Worm (Caenorhabditis elegans) whole organism, L4 larva: Measurements from ENCODE around the gene mel-46.
A peak's percentile ranks its signal among the peaks of the same experiment; 100 is the strongest.

Source experiments
- F26F4.8 ChIP-seq: fragments of 200-800 bp; sonication (Bioruptor generic); conservative IDR thresholded peaks from 2 replicates; pipeline ENCODE4 v1.3.6; 2022; ENCODE audit warnings: missing genetic modification characterization, missing compliant biosample characterization
- F44E2.7 ChIP-seq: fragments of 200-800 bp; sonication (Bioruptor generic); IDR thresholded peaks from 2 replicates; pipeline ENCODE4 v2.1.2; 2022; ENCODE audit warnings: missing genetic modification characterization, missing compliant biosample characterization
- F49E8.2 ChIP-seq: sonication (generic microtip); optimal IDR thresholded peaks from 2 replicates; lab custom pipeline; 2016; ENCODE audit warnings: missing compliant biosample characterization, mild to moderate bottlenecking, missing genetic modification characterization, borderline replicate concordance
- T20F7.1 ChIP-seq: fragments of 200-800 bp; sonication (Bioruptor generic); optimal IDR thresholded peaks from 2 replicates; lab custom pipeline; 2018; ENCODE audit warnings: mild to moderate bottlenecking, missing genetic modification characterization, missing compliant biosample characterization
- Y48G9A.11 ChIP-seq: fragments of 200-800 bp; sonication (Bioruptor generic); IDR thresholded peaks from 2 replicates; pipeline ENCODE4 v1.3.6; 2022; ENCODE audit warnings: missing genetic modification reagents, missing genetic modification characterization, missing compliant biosample characterization
- ZK546.5 ChIP-seq, 2 experiments: sonication (generic microtip); optimal IDR thresholded peaks; 2 replicates each; lab custom pipeline; 2017; ENCODE audit warnings: missing biosample characterization in 2 of 2, missing genetic modification characterization in 2 of 2
- aha-1 ChIP-seq: fragments of 150-350 bp; peaks from one replicate; lab custom pipeline; 2014; ENCODE audit warnings: missing biosample characterization, missing genetic modification characterization
- ceh-32 ChIP-seq: sonication (generic microtip); optimal IDR thresholded peaks from 2 replicates; lab custom pipeline; 2016; ENCODE audit warnings: mild to moderate bottlenecking, missing genetic modification characterization, missing compliant biosample characterization; ENCODE audit not compliant: poor library complexity
- ceh-62 ChIP-seq: sonication (generic microtip); optimal IDR thresholded peaks from 2 replicates; lab custom pipeline; 2017; ENCODE audit warnings: missing biosample characterization, missing genetic modification characterization
- ceh-82 ChIP-seq: sonication (generic microtip); optimal IDR thresholded peaks from 2 replicates; lab custom pipeline; 2017; ENCODE audit warnings: missing biosample characterization, missing genetic modification characterization
- ces-1 ChIP-seq: fragments of 150-350 bp; sonication (generic microtip); optimal IDR thresholded peaks from 4 replicates; lab custom pipeline; 2014; ENCODE audit warnings: missing biosample characterization, missing genetic modification reagents, missing genetic modification characterization
- daf-19 ChIP-seq: fragments of 200-800 bp; sonication (Bioruptor generic); conservative IDR thresholded peaks from 2 replicates; pipeline ENCODE4 v1.3.6; 2022; ENCODE audit warnings: missing genetic modification characterization, missing compliant biosample characterization
- daf-8 ChIP-seq: fragments of 200-800 bp; sonication (Bioruptor generic); IDR thresholded peaks from 2 replicates; pipeline ENCODE4 v1.3.6; 2022; ENCODE audit warnings: missing genetic modification characterization, missing compliant biosample characterization
- dmd-9 ChIP-seq: fragments of 200-800 bp; sonication (Bioruptor generic); IDR thresholded peaks from 2 replicates; pipeline ENCODE4 v1.3.6; 2022; ENCODE audit warnings: missing genetic modification reagents, missing genetic modification characterization, missing compliant biosample characterization
- dve-1 ChIP-seq: sonication (generic microtip); optimal IDR thresholded peaks from 2 replicates; lab custom pipeline; 2017; ENCODE audit warnings: antibody characterized with exemption, mild to moderate bottlenecking, missing genetic modification characterization, missing compliant biosample characterization; ENCODE audit not compliant: insufficient read depth
- fos-1 ChIP-seq: fragments of 150-350 bp; optimal IDR thresholded peaks from 2 replicates; lab custom pipeline; 2014; ENCODE audit warnings: missing biosample characterization, missing genetic modification characterization
- hif-1 ChIP-seq, 2 experiments: sonication (generic microtip); optimal IDR thresholded peaks; 2 replicates each; lab custom pipeline; 2016 to 2017; ENCODE audit warnings: missing compliant biosample characterization in 2 of 2, missing genetic modification characterization in 2 of 2, missing genetic modification reagents in 2 of 2, missing genotype in 2 of 2, mild to moderate bottlenecking in 1 of 2
- lin-13 ChIP-seq: fragments of 150-350 bp; optimal IDR thresholded peaks from 2 replicates; lab custom pipeline; 2014; ENCODE audit warnings: missing biosample characterization, missing genetic modification reagents, missing genetic modification characterization
- lin-15B ChIP-seq: fragments of 150-350 bp; sonication (generic microtip); optimal IDR thresholded peaks from 3 replicates; lab custom pipeline; 2014; ENCODE audit warnings: missing biosample characterization, missing genetic modification characterization
- lin-29 ChIP-seq: fragments of 200-800 bp; sonication (Bioruptor generic); IDR thresholded peaks from 2 replicates; pipeline ENCODE4 v1.3.6; 2022; ENCODE audit warnings: missing genetic modification reagents, missing genetic modification characterization, missing compliant biosample characterization
- madf-5 ChIP-seq, 2 experiments: fragments of 200-800 bp; sonication (Bioruptor generic); IDR thresholded peaks; 2 replicates each; pipeline ENCODE4 v1.3.6; 2022; ENCODE audit warnings: missing compliant biosample characterization in 2 of 2, missing genetic modification characterization in 2 of 2
- mdl-1 ChIP-seq, 2 experiments: fragments of 150-350 bp in 1 of 2; sonication (generic microtip) in 1 of 2; optimal IDR thresholded peaks; 2 replicates each; lab custom pipeline; 2014 to 2017; ENCODE audit warnings: missing biosample characterization in 2 of 2, missing genetic modification characterization in 2 of 2
- mdt-29 ChIP-seq: fragments of 200-800 bp; sonication (Bioruptor generic); IDR thresholded peaks from 2 replicates; pipeline ENCODE4 v1.3.6; 2022; ENCODE audit warnings: missing genetic modification reagents, missing genetic modification characterization, missing compliant biosample characterization
- mes-2 ChIP-seq: sonication (generic microtip); optimal IDR thresholded peaks from 2 replicates; lab custom pipeline; 2016; ENCODE audit warnings: missing genotype, mild to moderate bottlenecking, missing genetic modification characterization, missing compliant biosample characterization; ENCODE audit not compliant: poor library complexity, severe bottlenecking
- nhr-102 ChIP-seq: sonication (generic microtip); optimal IDR thresholded peaks from 2 replicates; lab custom pipeline; 2016; ENCODE audit warnings: mild to moderate bottlenecking, missing genetic modification characterization, moderate library complexity, missing compliant biosample characterization
- nhr-111 ChIP-seq: fragments of 200-800 bp; sonication (Bioruptor generic); optimal IDR thresholded peaks from 2 replicates; lab custom pipeline; 2018; ENCODE audit warnings: mild to moderate bottlenecking, missing genetic modification characterization, missing compliant biosample characterization
- nhr-77 ChIP-seq: fragments of 150-350 bp; optimal IDR thresholded peaks from 2 replicates; lab custom pipeline; 2014; ENCODE audit warnings: missing biosample characterization, missing genetic modification characterization
- pha-4 ChIP-seq, 2 experiments: fragments of 150-350 bp in 1 of 2; fragments of 200-800 bp in 1 of 2; sonication (Bioruptor generic) in 1 of 2; IDR thresholded peaks in 1 of 2; optimal IDR thresholded peaks in 1 of 2; 2 replicates each; pipeline versions ENCODE4 v1.3.6 to Lab custom; 2014 to 2022; ENCODE audit warnings: missing genetic modification characterization in 2 of 2, missing genetic modification reagents in 2 of 2, missing biosample characterization in 1 of 2, missing compliant biosample characterization in 1 of 2
- pqm-1 ChIP-seq: sonication (generic microtip); optimal IDR thresholded peaks from 2 replicates; lab custom pipeline; 2017; ENCODE audit warnings: missing biosample characterization, missing genetic modification characterization
- set-16 ChIP-seq: fragments of 200-800 bp; sonication (Bioruptor generic); IDR thresholded peaks from 2 replicates; pipeline ENCODE4 v1.3.6; 2022; ENCODE audit warnings: missing genetic modification reagents, missing genetic modification characterization, missing compliant biosample characterization
- snpc-1.2 ChIP-seq: fragments of 200-800 bp; sonication (Bioruptor generic); IDR thresholded peaks from 2 replicates; pipeline ENCODE4 v1.3.6; 2022; ENCODE audit warnings: missing genetic modification reagents, missing genetic modification characterization, missing compliant biosample characterization
- spr-1 ChIP-seq: sonication (generic microtip); optimal IDR thresholded peaks from 2 replicates; lab custom pipeline; 2016; ENCODE audit warnings: mild to moderate bottlenecking, missing genetic modification characterization, missing compliant biosample characterization
- spr-3 ChIP-seq: fragments of 200-800 bp; sonication (Bioruptor generic); optimal IDR thresholded peaks from 2 replicates; lab custom pipeline; 2018; ENCODE audit warnings: mild to moderate bottlenecking, missing genetic modification characterization, missing compliant biosample characterization
- tag-97 ChIP-seq: fragments of 200-800 bp; sonication (Bioruptor generic); IDR thresholded peaks from 2 replicates; pipeline ENCODE4 v1.3.6; 2022; ENCODE audit warnings: missing genetic modification characterization, missing compliant biosample characterization
- tra-1 ChIP-seq: fragments of 200-800 bp; sonication (Bioruptor generic); IDR thresholded peaks from 2 replicates; pipeline ENCODE4 v1.3.6; 2022; ENCODE audit warnings: missing genetic modification reagents, missing genetic modification characterization, missing compliant biosample characterization
- ztf-11 ChIP-seq: fragments of 150-350 bp; optimal IDR thresholded peaks from 2 replicates; lab custom pipeline; 2014; ENCODE audit warnings: missing biosample characterization, missing genetic modification characterization

The mel-46 gene

ce11 chrIV:16829896-16830295 lies 33.4 kb downstream of the mel-46 start, which contains the start of gene Y116A8A.7:
Y116A8A.7 (plus strand) TSS chrIV:16830196.
- TF ChIP-seq daf-8 (GFP tag; lab: Robert Waterston, UW): no peak
- TF ChIP-seq pqm-1 (tag; lab: Kevin White, UChicago): no peak
- no peak for TF ChIP-seq ceh-62 (tag; lab: Kevin White, UChicago)

DNA sequence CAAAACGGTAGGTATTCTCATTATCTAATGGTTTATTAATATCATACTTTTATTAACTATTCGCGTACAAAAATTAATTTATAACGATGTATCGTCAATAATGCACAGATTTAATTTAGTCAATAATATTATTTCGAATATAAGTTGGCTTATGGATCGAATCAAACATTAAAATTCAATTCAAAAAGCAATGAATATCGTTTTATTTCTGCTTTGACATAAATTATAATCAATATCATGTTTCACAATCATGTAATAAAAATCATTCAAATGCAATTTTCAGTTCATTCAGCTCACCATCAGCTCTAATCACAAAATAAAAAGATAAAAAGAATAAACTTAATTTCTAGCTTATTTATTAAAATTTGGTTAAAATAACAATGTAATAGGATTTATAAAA lies 34.6 kb downstream of the mel-46 start, which contains the start of gene Y116A8A.6:
Gene Y116A8A.6, minus strand, starts transcription at position 101 of the 400 bp plus-strand sequence.
- no peak for TF ChIP-seq F44E2.7 (GFP tag; lab: Robert Waterston, UW)
- TF ChIP-seq hif-1 (tag; optimal IDR thresholded peaks at IDR 0.05; lab: Kevin White, UChicago): no peak
- no peak for TF ChIP-seq T20F7.1
- no peak for TF ChIP-seq nhr-111 (GFP tag; lab: Kevin White, UChicago)
- TF ChIP-seq ZK546.5 (tag; optimal IDR thresholded peaks at IDR 0.05; lab: Kevin White, UChicago): no peak
- TF ChIP-seq mes-2 (tag; lab: Kevin White, UChicago): no peak
- TF ChIP-seq fos-1 (tag; lab: Kevin White, UChicago): no peak
- TF ChIP-seq lin-29 (GFP tag; lab: Robert Waterston, UW): no peak
- TF ChIP-seq set-16 (GFP tag; lab: Robert Waterston, UW): no peak
- TF ChIP-seq tag-97 (GFP tag; lab: Robert Waterston, UW): no peak
- TF ChIP-seq F49E8.2: no peak
- TF ChIP-seq lin-15B (tag; lab: Kevin White, UChicago): no peak
- no peak for TF ChIP-seq spr-1 (tag; lab: Kevin White, UChicago)
- TF ChIP-seq ztf-11 (tag; lab: Kevin White, UChicago): no peak
- no peak for TF ChIP-seq pqm-1 (tag; lab: Kevin White, UChicago)

DNA sequence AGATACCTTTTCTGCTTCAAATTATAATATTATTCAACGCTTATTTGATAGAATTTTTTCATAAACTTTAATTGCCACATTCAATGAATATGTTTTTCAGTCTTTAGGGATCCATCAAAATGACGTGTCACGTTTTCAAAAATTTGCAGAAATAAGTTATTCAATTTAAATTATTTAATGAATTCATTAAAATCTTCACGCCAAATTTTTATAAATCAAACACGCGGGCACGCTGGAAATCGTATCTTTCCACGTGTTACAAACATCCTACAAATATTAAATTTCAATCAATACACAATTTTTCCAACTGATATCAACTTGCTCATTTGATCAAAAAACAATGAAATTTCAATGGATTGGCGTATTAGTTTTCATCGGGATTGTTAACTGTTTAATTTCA lies 40.8 kb downstream of the mel-46 start, which contains the start of gene Y116A8A.4:
Gene Y116A8A.4, plus strand, starts transcription at position 301 of the 400 bp plus-strand sequence.
- TF ChIP-seq daf-19: no peak
- no peak for TF ChIP-seq spr-3 (GFP tag; lab: Kevin White, UChicago)
- TF ChIP-seq mdt-29 (GFP tag; lab: Robert Waterston, UW): no peak
- no peak for TF ChIP-seq dmd-9 (GFP tag; lab: Robert Waterston, UW)
- no peak for TF ChIP-seq nhr-77 (tag; lab: Kevin White, UChicago)
- no peak for TF ChIP-seq pha-4 (GFP tag; IDR thresholded peaks at IDR 0.05; lab: Robert Waterston, UW)
- TF ChIP-seq pha-4 (tag; optimal IDR thresholded peaks at IDR 0.05; lab: Kevin White, UChicago): no peak
- TF ChIP-seq dve-1 (tag; lab: Kevin White, UChicago): no peak
- no peak for TF ChIP-seq mdl-1 (tag; optimal IDR thresholded peaks at IDR 0.05; lab: Kevin White, UChicago)
- TF ChIP-seq ces-1 (GFP tag; lab: Kevin White, UChicago): no peak
- TF ChIP-seq ceh-82: no peak
- TF ChIP-seq lin-15B (tag; lab: Kevin White, UChicago): no peak
- no peak for TF ChIP-seq lin-13 (GFP tag; lab: Kevin White, UChicago)
- no peak for TF ChIP-seq tra-1 (GFP tag; lab: Robert Waterston, UW)
- TF ChIP-seq ceh-32 (tag; lab: Kevin White, UChicago): no peak
- TF ChIP-seq Y48G9A.11 (GFP tag; lab: Robert Waterston, UW): no peak
- no peak for TF ChIP-seq aha-1
- TF ChIP-seq nhr-102 (tag; lab: Kevin White, UChicago): no peak

DNA sequence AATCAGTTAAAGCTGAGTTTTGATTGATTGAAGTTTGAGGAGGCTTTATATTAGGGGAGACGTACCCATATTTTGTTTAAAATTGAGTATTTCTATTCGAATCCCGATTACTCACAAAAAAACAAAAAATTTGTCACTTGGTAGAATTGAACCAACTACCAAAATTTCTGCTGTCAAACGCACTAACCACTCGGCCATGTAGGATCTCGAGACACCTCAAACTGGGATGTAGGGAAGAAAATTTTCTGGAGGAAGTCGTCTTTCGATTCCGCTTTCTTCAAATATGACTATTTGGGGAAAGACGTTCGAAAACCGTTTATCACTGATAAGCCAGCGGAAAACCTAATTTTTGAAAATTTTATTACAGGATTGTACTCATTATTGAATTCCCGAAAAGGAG lies 44.7 kb downstream of the mel-46 start:
- TF ChIP-seq snpc-1.2 (peak; percentile 97), madf-5 (GFP tag; IDR thresholded peaks at IDR 0.05; lab: Robert Waterston, UW) (peak in 1 of 2 experiments; percentile 63; a peak in 1 of 4 replicates), F26F4.8 (GFP tag; lab: Robert Waterston, UW) (0 out of 2 replicates have a peak, but pooled peaks have one; percentile 46)
- TF ChIP-seq, all 104 proteins: peak for 3; not testable (repeated sequence) for 101
